Worm (Caenorhabditis elegans): ENCODE results near the gene srw-135.

- TF ChIP-seq ztf-23 (GFP tag; IDR thresholded peaks at IDR 0.05) (no peak), klf-2 (GFP tag; conservative IDR thresholded peaks at IDR 0.05) (no peak), ref-1 (GFP tag; conservative IDR thresholded peaks at IDR 0.05) (no peak), flt-1 (GFP tag; IDR thresholded peaks at IDR 0.05) (no peak), ztf-29 (GFP tag; IDR thresholded peaks at IDR 0.05) (no peak), T22C8.4 (GFP tag; IDR thresholded peaks at IDR 0.05) (no peak)
These were observed 10.0 kb upstream of the srw-135 start, which contains the start of gene irld-12 for ce11 chrV:3021306-3021705.

Data from whole organism, midembryonic.